Worm (Caenorhabditis elegans) whole organism, late embryonic: Measurements from ENCODE around the gene T28F12.1.
"Not testable (repeated sequence)": the region's sequence is repeated elsewhere in the genome, so short reads cannot be mapped to it uniquely, and the experiment has no call there.

ENCODE experiments used
- K02D7.2 ChIP-seq: sonication (generic microtip); optimal IDR thresholded peaks from 2 replicates; lab custom pipeline; 2017; ENCODE audit warnings: mild to moderate bottlenecking, missing genetic modification characterization, missing compliant biosample characterization
- ama-1 ChIP-seq: fragments of 150-350 bp; optimal IDR thresholded peaks from 2 replicates; lab custom pipeline; 2014
- fkh-10 ChIP-seq: fragments of 150-350 bp; optimal IDR thresholded peaks from 2 replicates; lab custom pipeline; 2014; ENCODE audit warnings: missing biosample characterization, missing genetic modification reagents, missing genetic modification characterization
- npax-4 ChIP-seq: sonication (generic microtip); optimal IDR thresholded peaks from 2 replicates; lab custom pipeline; 2016; ENCODE audit warnings: missing genetic modification characterization, missing compliant biosample characterization

DNA sequence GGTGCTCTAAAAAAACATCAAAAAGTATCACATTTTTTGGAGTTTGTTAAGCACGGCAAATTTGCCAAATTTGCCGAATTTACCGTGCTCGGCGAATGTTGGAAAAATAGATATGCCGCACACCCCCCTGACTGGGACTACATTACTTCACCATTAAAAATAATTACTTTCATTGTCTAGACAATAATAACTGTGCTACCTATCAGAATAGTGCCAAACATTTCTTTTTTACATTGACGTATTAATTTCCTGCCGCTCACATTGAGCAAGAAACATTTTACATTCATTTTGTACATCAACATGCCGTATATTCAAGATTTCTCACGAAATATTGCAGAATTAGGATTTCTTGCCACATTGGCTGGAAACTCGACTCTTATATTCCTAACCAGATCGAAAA lies 38.3 kb upstream of the T28F12.1 start, which contains the start of gene str-35:
- not testable (repeated sequence) for TF ChIP-seq fkh-10 (GFP tag; lab: Kevin White, UChicago); ama-1 (lab: Kevin White, UChicago); K02D7.2 (tag; lab: Kevin White, UChicago); npax-4 (tag; lab: Kevin White, UChicago)
